Worm (Caenorhabditis elegans): ENCODE results near the gene cyp-13A4.
A peak's percentile ranks its signal among the peaks of the same experiment; 100 is the strongest.

The cyp-13A4 gene

DNA sequence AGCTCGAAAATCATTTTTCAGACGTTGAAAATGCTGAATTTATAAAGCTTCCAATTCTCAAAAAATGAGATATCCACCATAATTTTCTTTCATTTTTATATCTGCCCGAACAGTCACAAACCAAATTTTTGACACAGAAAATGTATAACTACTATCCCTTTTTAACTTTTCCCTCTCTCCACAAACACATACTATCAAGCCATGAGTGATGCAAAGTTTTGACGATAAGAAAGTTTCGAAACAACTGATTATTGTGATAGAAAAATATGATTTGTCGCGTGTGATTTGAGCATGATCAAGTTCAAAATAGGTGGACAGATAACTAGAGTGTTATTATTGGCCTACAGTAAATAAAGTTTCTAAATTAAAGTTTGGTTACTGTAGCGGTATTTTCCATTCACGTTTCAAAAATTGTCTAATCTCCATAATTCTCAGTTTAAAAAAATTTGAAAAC, 10.0 kb upstream of the cyp-13A4 start, which contains the start of gene cyp-13A8 (continued):
- no peak for TF ChIP-seq ceh-28 (tag; optimal IDR thresholded peaks at IDR 0.05)
- TF ChIP-seq nhr-48 (tag; optimal IDR thresholded peaks at IDR 0.05), result no peak
- TF ChIP-seq T26A8.4 (GFP tag; IDR thresholded peaks at IDR 0.05), result no peak
- no peak for TF ChIP-seq lim-7 (GFP tag; IDR thresholded peaks at IDR 0.05)
- TF ChIP-seq mep-1 (tag; optimal IDR thresholded peaks at IDR 0.05), result no peak
- no peak for TF ChIP-seq snpc-4 (tag; optimal IDR thresholded peaks at IDR 0.05)
- no peak for TF ChIP-seq ZK546.5 (tag; optimal IDR thresholded peaks at IDR 0.05)
- TF ChIP-seq egl-43 (GFP tag; IDR thresholded peaks at IDR 0.05), result no peak
- TF ChIP-seq duxl-1 (tag; optimal IDR thresholded peaks at IDR 0.05; ENCODE audit: poor library complexity), result no peak
- no peak for TF ChIP-seq lin-15B (tag; optimal IDR thresholded peaks at IDR 0.05)
- TF ChIP-seq F37D6.2 (tag; optimal IDR thresholded peaks at IDR 0.05), result no peak
- TF ChIP-seq cey-2 (tag; optimal IDR thresholded peaks at IDR 0.05; ENCODE audit: borderline replicate concordance, insufficient read depth), result no peak
- TF ChIP-seq nhr-10 (tag; optimal IDR thresholded peaks at IDR 0.05), result no peak
- no peak for TF ChIP-seq skn-1 (tag; optimal IDR thresholded peaks at IDR 0.05)
- TF ChIP-seq lin-13 (GFP tag; optimal IDR thresholded peaks at IDR 0.05), result no peak
- no peak for TF ChIP-seq hmg-1.1 (GFP tag; IDR thresholded peaks at IDR 0.05)
- no peak for TF ChIP-seq set-16 (GFP tag; IDR thresholded peaks at IDR 0.05)
- no peak for TF ChIP-seq aly-2 (tag; optimal IDR thresholded peaks at IDR 0.05)
- TF ChIP-seq sdz-12 (GFP tag; optimal IDR thresholded peaks at IDR 0.05), result no peak
- TF ChIP-seq fkh-10 (GFP tag; optimal IDR thresholded peaks at IDR 0.05), result no peak
- no peak for TF ChIP-seq spr-3 (GFP tag; optimal IDR thresholded peaks at IDR 0.05)
- TF ChIP-seq nhr-28 (tag; optimal IDR thresholded peaks at IDR 0.05), result peak; percentile 78
- no peak for TF ChIP-seq snpc-1.2 (GFP tag; IDR thresholded peaks at IDR 0.05)
- TF ChIP-seq gei-8 (GFP tag; optimal IDR thresholded peaks at IDR 0.05), result no peak
- TF ChIP-seq aha-1 (tag), result peak; percentile 38
- no peak for TF ChIP-seq nhr-42 (GFP tag; IDR thresholded peaks at IDR 0.05)
- TF ChIP-seq mxl-2 (GFP tag; conservative IDR thresholded peaks at IDR 0.05), result no peak
- TF ChIP-seq F44E2.7 (GFP tag; IDR thresholded peaks at IDR 0.05), result no peak
- TF ChIP-seq daf-12 (tag; optimal IDR thresholded peaks at IDR 0.05), result no peak
- TF ChIP-seq dmd-8 (GFP tag; IDR thresholded peaks at IDR 0.05), result no peak
- no peak for TF ChIP-seq daf-19 (GFP tag; conservative IDR thresholded peaks at IDR 0.05)
- no peak for TF ChIP-seq nhr-11 (tag; optimal IDR thresholded peaks at IDR 0.05)
- TF ChIP-seq ceh-32 (tag; optimal IDR thresholded peaks at IDR 0.05; ENCODE audit: poor library complexity), result no peak
- no peak for TF ChIP-seq unc-130 (GFP tag; optimal IDR thresholded peaks at IDR 0.05)
- TF ChIP-seq spr-1 (tag; optimal IDR thresholded peaks at IDR 0.05), result no peak
- TF ChIP-seq ceh-20 (GFP tag; IDR thresholded peaks at IDR 0.05), result no peak
- TF ChIP-seq zip-2 (tag; optimal IDR thresholded peaks at IDR 0.05), result no peak
- TF ChIP-seq lin-38 (GFP tag; IDR thresholded peaks at IDR 0.05), result no peak
- peak; percentile 1 for TF ChIP-seq nhr-77 (tag; optimal IDR thresholded peaks at IDR 0.05)
- no peak for TF ChIP-seq Y5F2A.4 (GFP tag; optimal IDR thresholded peaks at IDR 0.05)
- TF ChIP-seq egl-27 (tag; optimal IDR thresholded peaks at IDR 0.05), result no peak
- no peak for TF ChIP-seq saeg-2 (GFP tag; IDR thresholded peaks at IDR 0.05)
- TF ChIP-seq mdt-29 (GFP tag; IDR thresholded peaks at IDR 0.05), result no peak
- no peak for TF ChIP-seq ceh-82 (tag; optimal IDR thresholded peaks at IDR 0.05)
- no peak for TF ChIP-seq lsy-2 (tag; optimal IDR thresholded peaks at IDR 0.05)
- no peak for TF ChIP-seq lin-39 (tag; optimal IDR thresholded peaks at IDR 0.05)
- TF ChIP-seq dmd-9 (GFP tag; IDR thresholded peaks at IDR 0.05), result no peak
- no peak for TF ChIP-seq daf-16 (GFP tag; optimal IDR thresholded peaks at IDR 0.05)
- peak; percentile 71 for TF ChIP-seq daf-16 (tag; optimal IDR thresholded peaks at IDR 0.05)
- 0 out of 2 replicates have a peak, but pooled peaks have one; percentile 29 for TF ChIP-seq tra-1 (GFP tag; IDR thresholded peaks at IDR 0.05)
- TF ChIP-seq ztf-7 (tag; optimal IDR thresholded peaks at IDR 0.05), result no peak
- no peak for TF ChIP-seq unc-39 (tag; optimal IDR thresholded peaks at IDR 0.05)
- TF ChIP-seq lin-29 (GFP tag; IDR thresholded peaks at IDR 0.05), result no peak
- no peak for TF ChIP-seq Y48G9A.11 (GFP tag; IDR thresholded peaks at IDR 0.05)
